Worm (Caenorhabditis elegans): ENCODE measurements around the gene unc-69.
"Not testable (repeated sequence)": the region's sequence is repeated elsewhere in the genome, so short reads cannot be mapped to it uniquely, and the experiment has no call there.

ce11 chrIII:10316653-10317052, 2.1 kb upstream of the unc-69 start:
- not testable (repeated sequence) for TF ChIP-seq mdl-1 (tag; optimal IDR thresholded peaks at IDR 0.05); ces-1 (GFP tag; optimal IDR thresholded peaks at IDR 0.05); pqm-1 (tag; optimal IDR thresholded peaks at IDR 0.05); vab-15 (tag; optimal IDR thresholded peaks at IDR 0.05); unc-30 (tag; optimal IDR thresholded peaks at IDR 0.05); nhr-11 (tag; optimal IDR thresholded peaks at IDR 0.05); rnt-1 (tag; optimal IDR thresholded peaks at IDR 0.05); unc-62 (GFP tag; optimal IDR thresholded peaks at IDR 0.05); ceh-63 (GFP tag; optimal IDR thresholded peaks at IDR 0.05); efl-1 (optimal IDR thresholded peaks at IDR 0.05); efl-1 (GFP tag; optimal IDR thresholded peaks at IDR 0.05 in 1 of 2); lin-35 (GFP tag; optimal IDR thresholded peaks at IDR 0.05); nhr-28 (tag; optimal IDR thresholded peaks at IDR 0.05); mab-9 (GFP tag; IDR thresholded peaks at IDR 0.05); fkh-10 (GFP tag; optimal IDR thresholded peaks at IDR 0.05)
